Fruit fly (Drosophila melanogaster) whole organism, embryonic: ENCODE results near the gene CG14627.
A peak's percentile ranks its signal among the peaks of the same experiment; 100 is the strongest.

ENCODE experiments used
- Atf6 ChIP-seq: fragments of 200-800 bp; sonication (Bioruptor generic); IDR thresholded peaks from 2 replicates; pipeline ENCODE4 v1.3.6; 2022; ENCODE audit warnings: missing biosample characterization, missing genetic modification characterization
- BEAF-32 ChIP-seq: fragments of 200-800 bp; sonication (Bioruptor generic); optimal IDR thresholded peaks from 3 replicates; lab custom pipeline; 2017; ENCODE audit warnings: missing biosample characterization, missing genetic modification characterization, mild to moderate bottlenecking, moderate library complexity, missing genetic modification reagents
- Bdp1 ChIP-seq: fragments of 200-800 bp; sonication (Bioruptor generic); optimal IDR thresholded peaks from 3 replicates; lab custom pipeline; 2016; ENCODE audit warnings: missing biosample characterization, missing genetic modification characterization
- Blimp-1 ChIP-seq: fragments of 200-800 bp; sonication (Bioruptor generic); optimal IDR thresholded peaks from 3 replicates; lab custom pipeline; 2018; ENCODE audit warnings: missing biosample characterization, missing genetic modification characterization, mild to moderate bottlenecking, moderate library complexity, missing genetic modification reagents
- CG11456 ChIP-seq: fragments of 200-800 bp; sonication (Bioruptor generic); IDR thresholded peaks from 3 replicates; pipeline ENCODE4 v1.3.6; 2022; ENCODE audit warnings: missing biosample characterization, missing genetic modification characterization
- CG11723 ChIP-seq: fragments of 200-800 bp; sonication (Bioruptor generic); optimal IDR thresholded peaks from 2 replicates; lab custom pipeline; 2017; ENCODE audit warnings: missing biosample characterization, mild to moderate bottlenecking, missing genetic modification characterization
- CG1647 ChIP-seq: fragments of 200-800 bp; sonication (Bioruptor generic); optimal IDR thresholded peaks from 3 replicates; lab custom pipeline; 2016; ENCODE audit warnings: missing biosample characterization, missing genetic modification characterization
- CG16813 ChIP-seq: fragments of 200-800 bp; sonication (Bioruptor generic); IDR thresholded peaks from 3 replicates; pipeline ENCODE4 v1.3.6; 2022; ENCODE audit warnings: missing biosample characterization, missing genetic modification characterization; ENCODE audit not compliant: partially characterized antibody
- CG16863 ChIP-seq: fragments of 200-800 bp; sonication (Bioruptor generic); optimal IDR thresholded peaks from 3 replicates; lab custom pipeline; 2016; ENCODE audit warnings: missing biosample characterization, missing genetic modification characterization
- CG17385 ChIP-seq: fragments of 200-800 bp; sonication (Bioruptor generic); optimal IDR thresholded peaks from 3 replicates; lab custom pipeline; 2018; ENCODE audit warnings: missing biosample characterization, mild to moderate bottlenecking, missing genetic modification characterization
- CG1792 ChIP-seq: fragments of 200-800 bp; sonication (Bioruptor generic); optimal IDR thresholded peaks from 2 replicates; lab custom pipeline; 2016; ENCODE audit warnings: missing biosample characterization, missing genetic modification characterization
- CG2889 ChIP-seq: fragments of 200-800 bp; sonication (Bioruptor generic); IDR thresholded peaks from 3 replicates; pipeline ENCODE4 v1.3.6; 2022; ENCODE audit warnings: missing biosample characterization, missing genetic modification characterization
- CG3281 ChIP-seq: fragments of 200-800 bp; sonication (Bioruptor generic); optimal IDR thresholded peaks from 3 replicates; lab custom pipeline; 2017; ENCODE audit warnings: missing biosample characterization, mild to moderate bottlenecking, missing genetic modification characterization
- CG42726 ChIP-seq: fragments of 200-800 bp; sonication (Bioruptor generic); IDR thresholded peaks from 2 replicates; pipeline ENCODE4 v1.3.6; 2022; ENCODE audit warnings: missing biosample characterization, missing genetic modification characterization; ENCODE audit not compliant: partially characterized antibody
- CG4328 ChIP-seq: fragments of 200-800 bp; sonication (Bioruptor generic); optimal IDR thresholded peaks from 3 replicates; lab custom pipeline; 2017; ENCODE audit warnings: missing biosample characterization, missing genetic modification reagents, missing genetic modification characterization
- CG6272 ChIP-seq: fragments of 200-800 bp; sonication (Bioruptor generic); IDR thresholded peaks from 2 replicates; pipeline ENCODE4 v1.3.6; 2022; ENCODE audit warnings: missing biosample characterization, missing genetic modification characterization
- CG6654 ChIP-seq: fragments of 200-800 bp; sonication (Bioruptor generic); optimal IDR thresholded peaks from 2 replicates; lab custom pipeline; 2017; ENCODE audit warnings: missing biosample characterization, mild to moderate bottlenecking, missing genetic modification characterization
- CG7963 ChIP-seq: fragments of 200-800 bp; sonication (Bioruptor generic); IDR thresholded peaks from 3 replicates; pipeline ENCODE4 v1.3.6; 2022; ENCODE audit warnings: missing biosample characterization, missing genetic modification characterization; ENCODE audit not compliant: partially characterized antibody
- CG8765 ChIP-seq: fragments of 200-800 bp; sonication (Bioruptor generic); IDR thresholded peaks from 2 replicates; pipeline ENCODE4 v1.3.6; 2022; ENCODE audit warnings: missing biosample characterization, missing genetic modification characterization
- CG9215 ChIP-seq: fragments of 200-800 bp; sonication (Bioruptor generic); IDR thresholded peaks from 2 replicates; pipeline ENCODE4 v1.3.6; 2022; ENCODE audit warnings: missing biosample characterization, missing genetic modification characterization
- D19B ChIP-seq: fragments of 200-800 bp; sonication (Bioruptor generic); optimal IDR thresholded peaks from 2 replicates; lab custom pipeline; 2017; ENCODE audit warnings: missing biosample characterization, mild to moderate bottlenecking, missing genetic modification characterization
- Dfd ChIP-seq, 2 experiments: fragments of >200 bp; optimal IDR thresholded peaks; 2 replicates each; lab custom pipeline; 2017; ENCODE audit warnings: missing biosample characterization in 2 of 2, missing genetic modification characterization in 2 of 2
- Dll ChIP-seq: fragments of 200-800 bp; sonication (Bioruptor generic); IDR thresholded peaks from 4 replicates; pipeline ENCODE4 v1.3.6; 2022; ENCODE audit warnings: missing biosample characterization, missing genetic modification characterization; ENCODE audit not compliant: partially characterized antibody
- ERR ChIP-seq: fragments of 200-800 bp; sonication (Bioruptor generic); optimal IDR thresholded peaks from 2 replicates; lab custom pipeline; 2016; ENCODE audit warnings: missing biosample characterization, missing genetic modification characterization
- HLH4C ChIP-seq: fragments of 200-800 bp; sonication (Bioruptor generic); IDR thresholded peaks from 3 replicates; pipeline ENCODE4 v1.3.6; 2022; ENCODE audit warnings: missing biosample characterization, missing genetic modification characterization; ENCODE audit not compliant: partially characterized antibody
- Lim3 ChIP-seq: fragments of 200-800 bp; sonication (Bioruptor generic); IDR thresholded peaks from 2 replicates; pipeline ENCODE4 v1.3.6; 2022; ENCODE audit warnings: missing biosample characterization, missing genetic modification characterization
- Meics ChIP-seq: fragments of 200-800 bp; sonication (Bioruptor generic); optimal IDR thresholded peaks from 2 replicates; lab custom pipeline; 2017; ENCODE audit warnings: missing biosample characterization, mild to moderate bottlenecking, missing genetic modification characterization
- Taf1 ChIP-seq: fragments of 200-800 bp; sonication (Bioruptor generic); IDR thresholded peaks from 2 replicates; pipeline ENCODE4 v1.3.6; 2022; ENCODE audit warnings: missing biosample characterization, missing genetic modification characterization
- Trl ChIP-seq, 3 experiments: fragments of >200 bp in 2 of 3; fragments of 200-800 bp in 1 of 3; sonication (Bioruptor generic) in 1 of 3; optimal IDR thresholded peaks; 2 replicates in 1 of 3; 3 replicates in 2 of 3; lab custom pipeline; 2016 to 2017; ENCODE audit warnings: missing biosample characterization in 1 of 3, missing genetic modification characterization in 1 of 3
- cato ChIP-seq: fragments of 200-800 bp; sonication (Bioruptor generic); optimal IDR thresholded peaks from 2 replicates; lab custom pipeline; 2016; ENCODE audit warnings: missing biosample characterization, missing genetic modification characterization, borderline replicate concordance
- chinmo ChIP-seq: fragments of 200-800 bp; sonication (Bioruptor generic); IDR thresholded peaks from 4 replicates; pipeline ENCODE4 v1.3.6; 2022; ENCODE audit warnings: missing biosample characterization, missing genetic modification characterization; ENCODE audit not compliant: partially characterized antibody
- chn ChIP-seq: fragments of 200-800 bp; sonication (Bioruptor generic); optimal IDR thresholded peaks from 2 replicates; lab custom pipeline; 2016; ENCODE audit warnings: missing biosample characterization, missing genetic modification characterization
- crol ChIP-seq: fragments of 200-800 bp; sonication (Bioruptor generic); IDR thresholded peaks from 2 replicates; pipeline ENCODE4 v1.3.6; 2022; ENCODE audit warnings: missing biosample characterization, missing genetic modification characterization
- gro ChIP-seq: fragments of 200-800 bp; sonication (Bioruptor generic); optimal IDR thresholded peaks from 2 replicates; lab custom pipeline; 2016; ENCODE audit warnings: missing biosample characterization, missing genetic modification characterization
- her ChIP-seq: fragments of 200-800 bp; sonication (Bioruptor generic); optimal IDR thresholded peaks from 2 replicates; lab custom pipeline; 2016; ENCODE audit warnings: missing biosample characterization, missing genetic modification characterization
- kni ChIP-seq: fragments of 200-800 bp; sonication (Bioruptor generic); optimal IDR thresholded peaks from 3 replicates; lab custom pipeline; 2017; ENCODE audit warnings: mild to moderate bottlenecking, missing biosample characterization, missing genetic modification reagents, missing genetic modification characterization
- lilli ChIP-seq: fragments of 200-800 bp; sonication (Bioruptor generic); optimal IDR thresholded peaks from 3 replicates; lab custom pipeline; 2016; ENCODE audit warnings: missing biosample characterization, missing genetic modification characterization
- mld ChIP-seq: fragments of 200-800 bp; sonication (Bioruptor generic); IDR thresholded peaks from 3 replicates; pipeline ENCODE4 v1.3.6; 2022; ENCODE audit warnings: missing biosample characterization, missing genetic modification characterization; ENCODE audit not compliant: partially characterized antibody
- nerfin-1 ChIP-seq: fragments of 200-800 bp; sonication (Bioruptor generic); optimal IDR thresholded peaks from 3 replicates; lab custom pipeline; 2019; ENCODE audit warnings: missing biosample characterization, mild to moderate bottlenecking, missing genetic modification characterization, moderate library complexity
- oc ChIP-seq: fragments of 200-800 bp; sonication (Bioruptor generic); optimal IDR thresholded peaks from 2 replicates; lab custom pipeline; 2018; ENCODE audit warnings: missing biosample characterization, mild to moderate bottlenecking, missing genetic modification characterization, moderate library complexity
- otp ChIP-seq: fragments of 200-800 bp; sonication (Bioruptor generic); IDR thresholded peaks from 3 replicates; pipeline ENCODE4, ENCODE4 v1.3.6; 2022; ENCODE audit warnings: missing biosample characterization, missing genetic modification characterization
- p53 ChIP-seq: fragments of 200-800 bp; sonication (Bioruptor generic); optimal IDR thresholded peaks from 2 replicates; lab custom pipeline; 2016; ENCODE audit warnings: missing biosample characterization, missing genetic modification characterization
- pan ChIP-seq, 4 experiments: fragments of >200 bp in 3 of 4; fragments of 200-800 bp in 1 of 4; sonication (Bioruptor generic) in 1 of 4; optimal IDR thresholded peaks in 3 of 4; IDR thresholded peaks in 1 of 4; 2 replicates each; pipeline versions ENCODE4 v1.3.6 to Lab custom; 2017 to 2022; ENCODE audit warnings: missing biosample characterization in 2 of 4, missing genetic modification characterization in 2 of 4, mixed read lengths in 1 of 4
- ranshi ChIP-seq: fragments of 200-800 bp; sonication (Bioruptor generic); IDR thresholded peaks from 2 replicates; pipeline ENCODE4 v1.3.6; 2022; ENCODE audit warnings: missing biosample characterization, missing genetic modification characterization
- stwl ChIP-seq: fragments of 200-800 bp; sonication (Bioruptor generic); optimal IDR thresholded peaks from 3 replicates; lab custom pipeline; 2018; ENCODE audit warnings: missing biosample characterization, mild to moderate bottlenecking, missing genetic modification characterization, moderate library complexity
- toy ChIP-seq: fragments of 200-800 bp; sonication (Bioruptor generic); IDR thresholded peaks from 2 replicates; pipeline ENCODE4 v1.3.6; 2022; ENCODE audit warnings: missing biosample characterization, missing genetic modification characterization
- unpg ChIP-seq: fragments of 200-800 bp; sonication (Bioruptor generic); optimal IDR thresholded peaks from 3 replicates; lab custom pipeline; 2018; ENCODE audit warnings: missing biosample characterization, mild to moderate bottlenecking, missing genetic modification characterization, moderate library complexity
- vvl ChIP-seq: fragments of 200-800 bp; sonication (Bioruptor generic); IDR thresholded peaks from 2 replicates; pipeline ENCODE4 v1.3.6; 2022; ENCODE audit warnings: missing biosample characterization, missing genetic modification characterization

Gene CG14627

dm6 chrX:1209251-1210020, 28.0 kb downstream of the CG14627 start, which contains the start of gene CG11382 (continued):
- peak; percentile 10 to 57 for TF ChIP-seq Trl (optimal IDR thresholded peaks at IDR 0.05; lab: Kevin White, UChicago)
- TF ChIP-seq Trl (GFP tag; optimal IDR thresholded peaks at IDR 0.05; lab: Kevin White, UChicago), result no peak
- TF ChIP-seq gro, result no peak
- TF ChIP-seq CG16863 (GFP tag; lab: Kevin White, UChicago), result no peak
- no peak for TF ChIP-seq mld (GFP tag; lab: Robert Waterston, UW)
- TF ChIP-seq CG6272, result no peak
- no peak for TF ChIP-seq Meics (GFP tag; lab: Kevin White, UChicago)
- peak; percentile 31 for TF ChIP-seq kni (GFP tag; lab: Kevin White, UChicago)
- TF ChIP-seq CG2889, result no peak
- TF ChIP-seq Taf1 (GFP tag; lab: Robert Waterston, UW), result no peak
- no peak for TF ChIP-seq crol
- peak; percentile 5 for TF ChIP-seq stwl (tag; lab: Kevin White, UChicago)
- no peak for TF ChIP-seq CG3281
- peak; percentile 96 for TF ChIP-seq CG6654
- TF ChIP-seq CG9215 (GFP tag; lab: Robert Waterston, UW), result no peak
- TF ChIP-seq CG42726 (GFP tag; lab: Robert Waterston, UW), result no peak
- no peak for TF ChIP-seq cato (GFP tag; lab: Kevin White, UChicago)
- TF ChIP-seq CG16813 (GFP tag; lab: Robert Waterston, UW), result no peak
- TF ChIP-seq D19B (GFP tag; lab: Kevin White, UChicago), result no peak
- no peak for TF ChIP-seq toy
- TF ChIP-seq p53 (GFP tag; lab: Kevin White, UChicago), result no peak
- TF ChIP-seq chinmo, result no peak
- TF ChIP-seq lilli (GFP tag; lab: Kevin White, UChicago), result no peak
- 0 out of 4 replicates have a peak, but pooled peaks have one; percentile 39 for TF ChIP-seq Dll (GFP tag; lab: Robert Waterston, UW)
- peak; percentile 92 for TF ChIP-seq Blimp-1
- no peak for TF ChIP-seq ranshi (GFP tag; lab: Robert Waterston, UW)
- no peak for TF ChIP-seq CG1647 (GFP tag; lab: Kevin White, UChicago)
- TF ChIP-seq CG8765 (GFP tag; lab: Robert Waterston, UW), result no peak
- TF ChIP-seq vvl (GFP tag; lab: Robert Waterston, UW), result no peak
- no peak for TF ChIP-seq ERR (GFP tag; lab: Kevin White, UChicago)
- TF ChIP-seq Lim3 (GFP tag; lab: Robert Waterston, UW), result no peak
- no peak for TF ChIP-seq otp (GFP tag; lab: Robert Waterston, UW)
- TF ChIP-seq CG1792 (GFP tag; lab: Kevin White, UChicago), result no peak
- TF ChIP-seq CG17385, result no peak
- no peak for TF ChIP-seq pan (optimal IDR thresholded peaks at IDR 0.05; lab: Kevin White, UChicago)
- TF ChIP-seq pan (GFP tag; optimal IDR thresholded peaks at IDR 0.05 in 1 of 2, IDR thresholded peaks at IDR 0.05 in 1 of 2), result no peak
- no peak for TF ChIP-seq unpg (GFP tag; lab: Kevin White, UChicago)
- TF ChIP-seq HLH4C (GFP tag; lab: Robert Waterston, UW), result no peak
- peak; percentile 3 for TF ChIP-seq nerfin-1 (tag; lab: Kevin White, UChicago)
- no peak for TF ChIP-seq Bdp1 (GFP tag; lab: Kevin White, UChicago)
- no peak for TF ChIP-seq chn (GFP tag; lab: Kevin White, UChicago)
- TF ChIP-seq Dfd (GFP tag; optimal IDR thresholded peaks at IDR 0.05; lab: Kevin White, UChicago), result no peak
- TF ChIP-seq CG11723 (GFP tag; lab: Kevin White, UChicago), result no peak
- no peak for TF ChIP-seq her
- no peak for TF ChIP-seq CG4328
- no peak for TF ChIP-seq oc (tag; lab: Kevin White, UChicago)
- TF ChIP-seq Atf6 (GFP tag; lab: Robert Waterston, UW), result no peak
- TF ChIP-seq CG11456 (GFP tag; lab: Robert Waterston, UW), result no peak
- TF ChIP-seq BEAF-32, result peak; percentile 12
- no peak for TF ChIP-seq CG7963 (GFP tag; lab: Robert Waterston, UW)
